Worm (Caenorhabditis elegans): ENCODE results near the gene R05G6.10.

Gene R05G6.10

DNA sequence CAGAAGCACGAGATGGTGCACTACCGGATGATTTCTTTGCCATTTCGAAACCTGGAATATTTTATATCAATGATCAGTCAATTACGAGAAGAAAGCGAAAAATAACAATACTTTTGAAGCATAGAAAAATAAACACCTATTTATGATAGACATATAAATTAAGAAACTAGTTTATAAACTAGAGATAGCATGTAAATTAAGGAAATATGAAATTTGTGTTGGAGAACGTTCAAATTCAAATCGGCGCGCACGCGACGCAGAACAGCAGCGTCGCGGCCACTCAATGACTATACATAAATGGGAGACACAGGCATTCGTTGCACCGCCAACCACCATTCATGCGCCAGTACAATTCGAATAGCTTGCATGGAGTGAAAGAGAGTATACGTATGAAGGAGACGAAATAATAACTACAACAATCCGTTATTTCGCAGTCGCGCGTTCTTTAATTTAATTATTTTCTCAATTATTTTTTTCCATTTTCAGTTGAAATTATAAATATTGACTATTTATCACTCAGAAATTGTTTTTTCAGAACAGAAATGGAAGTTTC is 37.8 kb upstream of the R05G6.10 start, which contains the start of the genes cec-5 and nol-10:
Gene cec-5 (minus strand): TSS at position 51 of the 553 bp plus-strand sequence.
Gene nol-10 (plus strand): TSS at position 536 of the 553 bp plus-strand sequence.
- TF ChIP-seq nhr-25 (tag; optimal IDR thresholded peaks at IDR 0.05): peak; percentile 79
- peak; percentile 13 for TF ChIP-seq ztf-4 (tag; optimal IDR thresholded peaks at IDR 0.05)
- TF ChIP-seq C34F6.9 (tag; optimal IDR thresholded peaks at IDR 0.05): peak; percentile 91
- TF ChIP-seq nhr-129 (tag; optimal IDR thresholded peaks at IDR 0.05): peak; percentile 85
- peak; percentile 48 for TF ChIP-seq nhr-6 (tag; optimal IDR thresholded peaks at IDR 0.05)
- peak; percentile 13 for TF ChIP-seq egl-27 (tag; optimal IDR thresholded peaks at IDR 0.05)
- peak; percentile 96 for TF ChIP-seq unc-55 (GFP tag; optimal IDR thresholded peaks at IDR 0.05)
- peak; percentile 86 for TF ChIP-seq crh-2 (tag; optimal IDR thresholded peaks at IDR 0.05)
- TF ChIP-seq snpc-4 (tag; optimal IDR thresholded peaks at IDR 0.05): peak; percentile 53
- TF ChIP-seq skn-1 (tag; optimal IDR thresholded peaks at IDR 0.05): no peak
- TF ChIP-seq gmeb-1 (tag; optimal IDR thresholded peaks at IDR 0.05): peak; percentile 60
- TF ChIP-seq lin-11 (tag; optimal IDR thresholded peaks at IDR 0.05): peak; percentile 70
- TF ChIP-seq sma-9 (GFP tag; optimal IDR thresholded peaks at IDR 0.05): peak; percentile 31
- no peak for TF ChIP-seq sma-9 (tag; optimal IDR thresholded peaks at IDR 0.05)
- TF ChIP-seq blmp-1 (tag; optimal IDR thresholded peaks at IDR 0.05; ENCODE audit: insufficient read depth): peak; percentile 33
- peak in 1 of 2 experiments; percentile 9 for TF ChIP-seq mdl-1 (tag; optimal IDR thresholded peaks at IDR 0.05)
- TF ChIP-seq ztf-11 (tag; optimal IDR thresholded peaks at IDR 0.05): no peak
- peak; percentile 90 for TF ChIP-seq lin-13 (GFP tag; optimal IDR thresholded peaks at IDR 0.05)
- TF ChIP-seq sem-4 (tag; optimal IDR thresholded peaks at IDR 0.05): peak; percentile 92
- peak; percentile 77 for TF ChIP-seq fos-1 (tag; optimal IDR thresholded peaks at IDR 0.05)
- TF ChIP-seq nhr-11 (tag; optimal IDR thresholded peaks at IDR 0.05): no peak
- no peak for TF ChIP-seq nhr-77 (tag; optimal IDR thresholded peaks at IDR 0.05)
- peak; percentile 56 to 86 for TF ChIP-seq lsy-2 (tag; optimal IDR thresholded peaks at IDR 0.05)
- TF ChIP-seq mab-5 (tag; optimal IDR thresholded peaks at IDR 0.05): peak; percentile 42
- TF ChIP-seq F13H6.1 (tag; optimal IDR thresholded peaks at IDR 0.05): peak; percentile 84
- no peak for TF ChIP-seq mbf-1 (tag; optimal IDR thresholded peaks at IDR 0.05)
- TF ChIP-seq ceh-82 (tag; optimal IDR thresholded peaks at IDR 0.05): peak; percentile 9
- TF ChIP-seq Y55F3AM.14 (GFP tag; optimal IDR thresholded peaks at IDR 0.05): no peak
- TF ChIP-seq ztf-1 (GFP tag; conservative IDR thresholded peaks at IDR 0.05): no peak
- TF ChIP-seq nhr-21 (tag; optimal IDR thresholded peaks at IDR 0.05): peak; percentile 43
- peak; percentile 78 for TF ChIP-seq zag-1 (tag; optimal IDR thresholded peaks at IDR 0.05)
- TF ChIP-seq sma-3 (GFP tag; optimal IDR thresholded peaks at IDR 0.05): peak; percentile 57

DNA sequence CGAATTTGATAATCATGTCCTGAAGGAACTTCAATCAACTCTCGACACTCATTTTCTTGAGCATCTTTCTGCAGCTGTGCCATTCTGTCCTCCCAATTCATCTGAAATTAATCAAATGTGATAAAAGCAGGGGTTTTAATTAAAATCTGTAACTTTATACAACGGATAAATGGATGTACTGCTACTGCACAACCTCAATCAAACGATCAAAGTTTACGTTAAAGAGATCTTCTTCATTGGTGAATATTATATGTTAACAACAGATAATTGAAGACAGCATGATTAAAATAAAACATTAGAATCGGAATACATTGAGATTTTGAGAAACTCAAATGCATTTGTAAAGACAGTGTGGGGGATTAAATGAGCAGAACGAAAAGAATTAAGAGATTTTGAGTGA is 35.9 kb upstream of the R05G6.10 start, which contains the start of gene F32E10.5:
Gene F32E10.5 (minus strand): TSS at position 101 of the 400 bp plus-strand sequence.
- TF ChIP-seq mbf-1 (tag; optimal IDR thresholded peaks at IDR 0.05) (no peak), unc-62 (GFP tag; optimal IDR thresholded peaks at IDR 0.05) (no peak), F13H6.1 (tag; optimal IDR thresholded peaks at IDR 0.05) (no peak), elt-1 (tag; optimal IDR thresholded peaks at IDR 0.05) (no peak), mab-5 (tag; optimal IDR thresholded peaks at IDR 0.05) (no peak)

DNA sequence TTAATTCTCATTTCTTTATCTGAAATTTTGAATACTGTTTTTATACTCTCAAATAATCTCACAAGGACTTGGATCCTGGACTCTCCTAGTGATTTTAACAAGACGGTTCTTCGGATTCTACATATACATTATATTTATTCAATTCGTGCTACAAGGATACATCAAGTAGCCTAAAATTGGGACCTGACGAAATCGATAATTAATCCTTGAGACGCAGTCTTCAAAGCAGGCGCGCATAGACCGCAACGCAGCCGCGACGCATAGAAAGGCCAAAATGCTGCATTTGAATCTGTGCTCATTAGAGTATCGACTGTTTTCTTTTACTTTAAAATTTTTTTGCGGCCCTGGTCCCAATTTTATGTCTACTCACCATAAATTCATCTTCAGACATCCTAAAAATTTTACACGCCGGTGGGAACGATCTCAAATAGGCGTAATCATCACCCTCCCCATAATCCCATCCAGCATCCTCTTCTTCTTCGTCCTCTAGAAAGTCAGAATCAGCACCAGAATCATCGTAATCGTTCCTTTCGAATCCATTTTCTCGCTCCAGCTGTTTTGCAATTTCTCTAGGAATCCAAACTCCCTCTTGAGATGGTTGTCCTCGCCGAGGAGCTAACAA is 32.9 kb upstream of the R05G6.10 start, which contains the start of gene cec-4:
Gene cec-4 (plus strand): TSS at position 572 of the 622 bp plus-strand sequence.
- TF ChIP-seq elt-1 (tag; optimal IDR thresholded peaks at IDR 0.05) (no peak), aly-2 (tag; optimal IDR thresholded peaks at IDR 0.05) (no peak), unc-55 (GFP tag; optimal IDR thresholded peaks at IDR 0.05) (peak; percentile 14)

DNA sequence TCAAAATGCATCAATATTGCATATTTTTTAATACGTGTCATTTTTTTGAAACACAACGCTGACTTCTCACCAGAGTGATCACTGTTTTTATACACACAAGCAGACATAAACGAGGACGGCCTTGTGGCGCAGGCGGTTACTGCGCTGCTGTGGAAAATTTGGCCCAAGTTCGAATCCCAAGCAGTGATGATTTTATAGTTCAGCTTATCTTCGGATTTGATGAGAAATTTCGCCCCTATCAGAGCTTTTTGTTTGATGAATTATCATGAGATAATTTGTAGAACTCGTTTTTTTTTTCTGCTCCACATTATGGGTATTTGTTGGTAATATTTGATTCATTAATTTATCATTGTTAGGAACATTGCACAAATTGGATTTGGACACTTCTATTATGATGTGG is 31.6 kb upstream of the R05G6.10 start:
- TF ChIP-seq mbf-1 (tag; optimal IDR thresholded peaks at IDR 0.05): no peak
- TF ChIP-seq lin-11 (tag; optimal IDR thresholded peaks at IDR 0.05): peak; percentile 10
- no peak for TF ChIP-seq snpc-4 (tag; optimal IDR thresholded peaks at IDR 0.05)
- peak; percentile 28 for TF ChIP-seq nhr-10 (tag; optimal IDR thresholded peaks at IDR 0.05)
- no peak for TF ChIP-seq elt-1 (tag; optimal IDR thresholded peaks at IDR 0.05)
- TF ChIP-seq blmp-1 (tag; optimal IDR thresholded peaks at IDR 0.05; ENCODE audit: insufficient read depth): peak; percentile 22
- peak; percentile 62 for TF ChIP-seq egl-27 (tag; optimal IDR thresholded peaks at IDR 0.05)
- no peak for TF ChIP-seq ztf-1 (GFP tag; conservative IDR thresholded peaks at IDR 0.05)
- peak; percentile 60 to 77 for TF ChIP-seq lsy-2 (tag; optimal IDR thresholded peaks at IDR 0.05)
- TF ChIP-seq aly-2 (tag; optimal IDR thresholded peaks at IDR 0.05): no peak
- TF ChIP-seq elt-3 (tag; optimal IDR thresholded peaks at IDR 0.05): no peak
- no peak for TF ChIP-seq R02D3.7 (tag; optimal IDR thresholded peaks at IDR 0.05)
- peak; percentile 70 for TF ChIP-seq Y55F3AM.14 (GFP tag; optimal IDR thresholded peaks at IDR 0.05)
- TF ChIP-seq lin-13 (GFP tag; optimal IDR thresholded peaks at IDR 0.05): peak; percentile 50
- TF ChIP-seq nhr-6 (tag; optimal IDR thresholded peaks at IDR 0.05): peak; percentile 36
- peak; percentile 63 for TF ChIP-seq F13H6.1 (tag; optimal IDR thresholded peaks at IDR 0.05)
- peak; percentile 83 for TF ChIP-seq nhr-129 (tag; optimal IDR thresholded peaks at IDR 0.05)
- TF ChIP-seq ama-1 (optimal IDR thresholded peaks at IDR 0.05): peak; percentile 11
- no peak for TF ChIP-seq nhr-237 (tag; optimal IDR thresholded peaks at IDR 0.05)
- peak; percentile 83 for TF ChIP-seq sem-4 (tag; optimal IDR thresholded peaks at IDR 0.05)
- TF ChIP-seq ZK546.5 (tag; optimal IDR thresholded peaks at IDR 0.05): no peak
- TF ChIP-seq fos-1 (tag; optimal IDR thresholded peaks at IDR 0.05): peak; percentile 72
- no peak for TF ChIP-seq ceh-82 (tag; optimal IDR thresholded peaks at IDR 0.05)
- TF ChIP-seq ztf-11 (tag; optimal IDR thresholded peaks at IDR 0.05): no peak
- peak; percentile 66 for TF ChIP-seq crh-2 (tag; optimal IDR thresholded peaks at IDR 0.05)
- peak; percentile 45 for TF ChIP-seq zag-1 (tag; optimal IDR thresholded peaks at IDR 0.05)
- no peak for TF ChIP-seq nhr-23 (tag; optimal IDR thresholded peaks at IDR 0.05)
- peak; percentile 59 for TF ChIP-seq nhr-25 (tag; optimal IDR thresholded peaks at IDR 0.05)
- no peak for TF ChIP-seq dmd-4 (tag; optimal IDR thresholded peaks at IDR 0.05)
- no peak for TF ChIP-seq skn-1 (tag; optimal IDR thresholded peaks at IDR 0.05)
